Fruit fly (Drosophila melanogaster) ovary, adult (tissue): ENCODE results near the gene IP3K2.

Source experiments
- CG17801 ChIP-seq: fragments of 200-800 bp; optimal IDR thresholded peaks from 2 replicates; lab custom pipeline; 2019; ENCODE audit warnings: missing biosample characterization, mild to moderate bottlenecking, missing genetic modification characterization, moderate library complexity; ENCODE audit not compliant: partially characterized antibody

The IP3K2 gene

DNA sequence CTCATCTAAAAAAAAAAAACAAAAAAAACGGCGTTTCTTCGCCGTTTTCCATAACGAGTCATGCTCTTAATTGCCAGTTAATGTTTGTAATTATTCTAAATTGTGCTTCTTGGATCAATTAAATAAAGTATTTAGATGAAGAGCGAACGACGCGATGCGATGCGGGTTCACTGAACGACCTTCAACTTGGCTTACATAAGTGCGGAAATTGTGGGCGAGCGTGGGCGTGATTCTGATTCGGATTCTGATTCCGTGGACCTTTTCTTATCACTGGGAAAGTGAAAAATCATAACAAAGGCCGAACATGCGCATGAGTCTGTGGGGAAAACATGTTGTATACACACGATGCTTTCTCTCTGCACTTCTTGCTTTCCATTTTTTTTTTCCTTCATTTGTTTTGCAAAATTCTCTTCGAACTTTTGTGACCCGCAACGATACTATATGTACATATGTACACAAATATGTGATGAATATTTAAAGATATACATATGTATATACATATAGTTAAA, 72.1 kb downstream of the IP3K2 start:
- TF ChIP-seq CG17801 (GFP tag; lab: Kevin White, UChicago), result no peak

dm6 chrX:13376520-13376919, 73.1 kb downstream of the IP3K2 start:
- TF ChIP-seq CG17801 (GFP tag; lab: Kevin White, UChicago), result peak; percentile 73
